Fruit fly (Drosophila melanogaster) whole organism, prepupa: Measurements from ENCODE around the gene upSET.

Experiments
- Blimp-1 ChIP-seq: fragments of 200-800 bp; sonication (Bioruptor generic); optimal IDR thresholded peaks from 3 replicates; lab custom pipeline; 2017; ENCODE audit warnings: missing biosample characterization, missing genetic modification characterization, mild to moderate bottlenecking, moderate library complexity, missing genetic modification reagents
- CG10669 ChIP-seq: fragments of 200-800 bp; sonication (Bioruptor generic); optimal IDR thresholded peaks from 3 replicates; lab custom pipeline; 2018; ENCODE audit warnings: missing biosample characterization, mild to moderate bottlenecking, missing genetic modification characterization, moderate library complexity
- CG11294 ChIP-seq: fragments of 200-800 bp; sonication (Bioruptor generic); IDR thresholded peaks from 2 replicates; pipeline ENCODE4 v1.3.6; 2022; ENCODE audit warnings: missing biosample characterization, missing genetic modification characterization
- CG11762 ChIP-seq: fragments of 200-800 bp; sonication (Bioruptor generic); optimal IDR thresholded peaks from 3 replicates; lab custom pipeline; 2016; ENCODE audit warnings: missing biosample characterization, missing genetic modification characterization; ENCODE audit not compliant: insufficient read depth
- CG1621 ChIP-seq: fragments of 200-800 bp; sonication (Bioruptor generic); optimal IDR thresholded peaks from 3 replicates; lab custom pipeline; 2018; ENCODE audit warnings: missing biosample characterization, mild to moderate bottlenecking, missing genetic modification characterization
- CG16779 ChIP-seq: fragments of 200-800 bp; sonication (Bioruptor generic); optimal IDR thresholded peaks from 3 replicates; lab custom pipeline; 2017; ENCODE audit warnings: missing biosample characterization, mild to moderate bottlenecking, missing genetic modification characterization
- CG32006 ChIP-seq: fragments of 200-800 bp; sonication (Bioruptor generic); optimal IDR thresholded peaks from 3 replicates; lab custom pipeline; 2017; ENCODE audit warnings: missing biosample characterization, mild to moderate bottlenecking, missing genetic modification characterization
- CG34406 ChIP-seq: fragments of 200-800 bp; sonication (Bioruptor generic); optimal IDR thresholded peaks from 3 replicates; lab custom pipeline; 2016; ENCODE audit warnings: missing biosample characterization, missing genetic modification characterization
- CG3919 ChIP-seq: fragments of 200-800 bp; sonication (Bioruptor generic); optimal IDR thresholded peaks from 3 replicates; lab custom pipeline; 2016; ENCODE audit warnings: missing biosample characterization, missing genetic modification characterization
- CG4318 ChIP-seq: fragments of 200-800 bp; sonication (Bioruptor generic); optimal IDR thresholded peaks from 3 replicates; lab custom pipeline; 2017; ENCODE audit warnings: missing biosample characterization, mild to moderate bottlenecking, missing genetic modification characterization
- CG6163 ChIP-seq: fragments of 200-800 bp; sonication (Bioruptor generic); IDR thresholded peaks from 3 replicates; pipeline ENCODE4 v1.3.6; 2022; ENCODE audit warnings: missing biosample characterization, missing genetic modification characterization
- CG6276 ChIP-seq: fragments of 200-800 bp; sonication (Bioruptor generic); optimal IDR thresholded peaks from 2 replicates; lab custom pipeline; 2017; ENCODE audit warnings: missing biosample characterization, mild to moderate bottlenecking, missing genetic modification characterization
- CG6792 ChIP-seq: fragments of 200-800 bp; sonication (Bioruptor generic); optimal IDR thresholded peaks from 3 replicates; lab custom pipeline; 2016; ENCODE audit warnings: missing biosample characterization, missing genetic modification characterization
- CG6854 ChIP-seq: fragments of 200-800 bp; sonication (Bioruptor generic); optimal IDR thresholded peaks from 2 replicates; lab custom pipeline; 2017; ENCODE audit warnings: missing biosample characterization, mild to moderate bottlenecking, missing genetic modification characterization
- CG7368 ChIP-seq: fragments of 200-800 bp; sonication (Bioruptor generic); optimal IDR thresholded peaks from 3 replicates; lab custom pipeline; 2016; ENCODE audit warnings: missing biosample characterization, missing genetic modification characterization
- CG8119 ChIP-seq: fragments of 200-800 bp; sonication (Bioruptor generic); IDR thresholded peaks from 3 replicates; pipeline ENCODE4 v1.3.6; 2022; ENCODE audit warnings: missing biosample characterization, missing genetic modification characterization
- CG8319 ChIP-seq: fragments of 200-800 bp; sonication (Bioruptor generic); optimal IDR thresholded peaks from 3 replicates; lab custom pipeline; 2016; ENCODE audit warnings: missing biosample characterization, missing genetic modification characterization
- CG8632 ChIP-seq: fragments of 200-800 bp; sonication (Bioruptor generic); optimal IDR thresholded peaks from 3 replicates; lab custom pipeline; 2016; ENCODE audit warnings: missing biosample characterization, missing genetic modification characterization
- CG9139 ChIP-seq: fragments of 200-800 bp; sonication (Bioruptor generic); optimal IDR thresholded peaks from 3 replicates; lab custom pipeline; 2017; ENCODE audit warnings: missing biosample characterization, mild to moderate bottlenecking, missing genetic modification characterization
- Eip75B ChIP-seq: fragments of 200-800 bp; sonication (Bioruptor generic); optimal IDR thresholded peaks from 3 replicates; lab custom pipeline; 2016; ENCODE audit warnings: missing biosample characterization, missing genetic modification characterization
- Eip78C ChIP-seq: fragments of 200-800 bp; sonication (Bioruptor generic); peaks from one replicate; lab custom pipeline; 2016; ENCODE audit warnings: missing biosample characterization, missing genetic modification characterization
- Eip93F ChIP-seq: fragments of 200-800 bp; sonication (Bioruptor generic); optimal IDR thresholded peaks from 2 replicates; lab custom pipeline; 2016; ENCODE audit warnings: missing biosample characterization, mild to moderate bottlenecking, missing genetic modification characterization
- Ets21C ChIP-seq: fragments of 200-800 bp; sonication (Bioruptor generic); optimal IDR thresholded peaks from 3 replicates; lab custom pipeline; 2016; ENCODE audit warnings: missing biosample characterization, missing genetic modification characterization
- Ets96B ChIP-seq: fragments of 200-800 bp; optimal IDR thresholded peaks from 2 replicates; lab custom pipeline; 2019; ENCODE audit warnings: missing biosample characterization, mild to moderate bottlenecking, missing genetic modification characterization, moderate library complexity
- Hr38 ChIP-seq: sonication (Bioruptor generic); optimal IDR thresholded peaks from 2 replicates; lab custom pipeline; 2016; ENCODE audit warnings: missing biosample characterization, missing genetic modification characterization
- Hr4 ChIP-seq: fragments of 200-800 bp; sonication (Bioruptor generic); optimal IDR thresholded peaks from 3 replicates; lab custom pipeline; 2016; ENCODE audit warnings: missing biosample characterization, missing genetic modification characterization
- Met ChIP-seq: fragments of 200-800 bp; sonication (Bioruptor generic); optimal IDR thresholded peaks from 3 replicates; lab custom pipeline; 2016; ENCODE audit warnings: missing biosample characterization, missing genetic modification characterization
- OdsH ChIP-seq: fragments of 200-800 bp; sonication (Bioruptor generic); optimal IDR thresholded peaks from 3 replicates; lab custom pipeline; 2016; ENCODE audit warnings: missing biosample characterization, missing genetic modification characterization
- Smox ChIP-seq: fragments of 200-800 bp; sonication (Bioruptor generic); optimal IDR thresholded peaks from 3 replicates; lab custom pipeline; 2016; ENCODE audit warnings: missing biosample characterization, missing genetic modification characterization
- Sox102F ChIP-seq: fragments of 200-800 bp; sonication (Bioruptor generic); optimal IDR thresholded peaks from 2 replicates; lab custom pipeline; 2016; ENCODE audit warnings: missing biosample characterization, mild to moderate bottlenecking, missing genetic modification characterization
- Sox14 ChIP-seq: fragments of 200-800 bp; sonication (Bioruptor generic); optimal IDR thresholded peaks from 3 replicates; lab custom pipeline; 2016; ENCODE audit warnings: missing biosample characterization, missing genetic modification characterization
- Sox15 ChIP-seq: fragments of 200-800 bp; sonication (Bioruptor generic); optimal IDR thresholded peaks from 3 replicates; lab custom pipeline; 2016; ENCODE audit warnings: missing biosample characterization, missing genetic modification characterization
- acj6 ChIP-seq: fragments of 200-800 bp; sonication (Bioruptor generic); optimal IDR thresholded peaks from 3 replicates; lab custom pipeline; 2016; ENCODE audit warnings: missing biosample characterization, missing genetic modification characterization
- dac ChIP-seq: fragments of 200-800 bp; sonication (Bioruptor generic); optimal IDR thresholded peaks from 2 replicates; lab custom pipeline; 2017; ENCODE audit warnings: missing biosample characterization, mild to moderate bottlenecking, missing genetic modification characterization
- dsx ChIP-seq: fragments of 200-800 bp; optimal IDR thresholded peaks from 3 replicates; lab custom pipeline; 2019; ENCODE audit warnings: missing biosample characterization, mild to moderate bottlenecking, missing genetic modification characterization, moderate library complexity; ENCODE audit not compliant: poor library complexity, severe bottlenecking
- eg ChIP-seq: fragments of 200-800 bp; sonication (Bioruptor generic); IDR thresholded peaks from 3 replicates; pipeline ENCODE4 v1.3.6; 2022; ENCODE audit warnings: missing biosample characterization, missing genetic modification characterization
- esn ChIP-seq: fragments of 200-800 bp; sonication (Bioruptor generic); optimal IDR thresholded peaks from 2 replicates; lab custom pipeline; 2016; ENCODE audit warnings: missing biosample characterization, mild to moderate bottlenecking, missing genetic modification characterization, moderate library complexity
- fd59A ChIP-seq: fragments of 200-800 bp; sonication (Bioruptor generic); optimal IDR thresholded peaks from 2 replicates; lab custom pipeline; 2017; ENCODE audit warnings: missing biosample characterization, mild to moderate bottlenecking, missing genetic modification characterization, missing genetic modification reagents
- fd85E ChIP-seq: fragments of 200-800 bp; sonication (Bioruptor generic); optimal IDR thresholded peaks from 3 replicates; lab custom pipeline; 2016; ENCODE audit warnings: missing biosample characterization, missing genetic modification characterization
- lz ChIP-seq: fragments of 200-800 bp; sonication (Bioruptor generic); optimal IDR thresholded peaks from 3 replicates; lab custom pipeline; 2016; ENCODE audit warnings: missing biosample characterization, missing genetic modification characterization
- pdm3 ChIP-seq: fragments of 200-800 bp; sonication (Bioruptor generic); optimal IDR thresholded peaks from 3 replicates; lab custom pipeline; 2016; ENCODE audit warnings: missing biosample characterization, missing genetic modification characterization
- salr ChIP-seq, 2 experiments: fragments of 200-800 bp; sonication (Bioruptor generic); optimal IDR thresholded peaks; 3 replicates each; lab custom pipeline; 2016 to 2018; ENCODE audit warnings: missing biosample characterization in 2 of 2, missing genetic modification characterization in 2 of 2, mild to moderate bottlenecking in 1 of 2
- spab ChIP-seq: fragments of 200-800 bp; sonication (Bioruptor generic); optimal IDR thresholded peaks from 2 replicates; lab custom pipeline; 2017; ENCODE audit warnings: missing biosample characterization, mild to moderate bottlenecking, missing genetic modification characterization, missing genetic modification reagents
- ss ChIP-seq, 2 experiments: fragments of 200-800 bp; sonication (Bioruptor generic); optimal IDR thresholded peaks; 2 replicates in 1 of 2; 3 replicates in 1 of 2; lab custom pipeline; 2017 to 2018; ENCODE audit warnings: mild to moderate bottlenecking in 2 of 2, missing biosample characterization in 2 of 2, missing genetic modification characterization in 2 of 2, moderate library complexity in 1 of 2
- svp ChIP-seq: fragments of 200-800 bp; sonication (Bioruptor generic); peaks from one replicate; lab custom pipeline; 2016; ENCODE audit warnings: missing biosample characterization, missing genetic modification characterization
- topi ChIP-seq: fragments of 200-800 bp; sonication (Bioruptor generic); optimal IDR thresholded peaks from 3 replicates; lab custom pipeline; 2016; ENCODE audit warnings: missing biosample characterization, missing genetic modification characterization
- vri ChIP-seq: fragments of 200-800 bp; sonication (Bioruptor generic); optimal IDR thresholded peaks from 3 replicates; lab custom pipeline; 2016; ENCODE audit warnings: missing biosample characterization, mild to moderate bottlenecking, missing genetic modification characterization

upSET gene

DNA sequence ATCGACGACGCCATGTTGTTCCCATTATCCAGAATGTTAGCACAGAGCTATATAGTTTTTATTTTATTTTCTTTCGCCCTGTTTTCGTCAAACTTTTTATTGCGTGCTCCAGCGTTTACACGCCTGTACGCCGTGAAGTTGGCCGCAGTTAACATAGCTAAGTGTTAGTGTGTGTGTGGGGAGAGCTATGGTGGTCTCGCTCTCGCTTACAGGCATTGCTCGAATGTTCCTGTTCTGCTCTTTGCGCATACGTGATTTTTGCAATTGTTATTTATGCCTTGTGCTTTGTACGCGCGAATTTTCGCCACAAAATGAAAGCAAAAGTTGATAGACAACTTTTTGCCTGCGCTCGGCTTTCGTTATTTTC is 2.1 kb downstream of the upSET start (continued):
- no peak for TF ChIP-seq fd59A (GFP tag; lab: Kevin White, UChicago)
- TF ChIP-seq CG3919: no peak
- no peak for TF ChIP-seq Smox (GFP tag; lab: Kevin White, UChicago)
- no peak for TF ChIP-seq acj6 (GFP tag; lab: Kevin White, UChicago)
- peak; percentile 13 for TF ChIP-seq dsx (GFP tag; lab: Kevin White, UChicago)
- TF ChIP-seq lz (GFP tag; lab: Kevin White, UChicago): no peak
- no peak for TF ChIP-seq CG6792 (GFP tag; lab: Kevin White, UChicago)
- no peak for TF ChIP-seq Ets96B (tag; lab: Kevin White, UChicago)
- peak; percentile 5 for TF ChIP-seq topi (GFP tag; lab: Kevin White, UChicago)
- no peak for TF ChIP-seq CG6276 (GFP tag; lab: Kevin White, UChicago)
- TF ChIP-seq salr (GFP tag; optimal IDR thresholded peaks at IDR 0.05; lab: Kevin White, UChicago): peak in 1 of 2 experiments; percentile 33
- peak; percentile 66 for TF ChIP-seq CG1621 (tag; lab: Kevin White, UChicago)
- TF ChIP-seq CG32006 (GFP tag; lab: Kevin White, UChicago): no peak
- TF ChIP-seq CG6854 (GFP tag; lab: Kevin White, UChicago): no peak
- peak; percentile 7 for TF ChIP-seq pdm3 (GFP tag; lab: Kevin White, UChicago)
- TF ChIP-seq OdsH (GFP tag; lab: Kevin White, UChicago): no peak

DNA sequence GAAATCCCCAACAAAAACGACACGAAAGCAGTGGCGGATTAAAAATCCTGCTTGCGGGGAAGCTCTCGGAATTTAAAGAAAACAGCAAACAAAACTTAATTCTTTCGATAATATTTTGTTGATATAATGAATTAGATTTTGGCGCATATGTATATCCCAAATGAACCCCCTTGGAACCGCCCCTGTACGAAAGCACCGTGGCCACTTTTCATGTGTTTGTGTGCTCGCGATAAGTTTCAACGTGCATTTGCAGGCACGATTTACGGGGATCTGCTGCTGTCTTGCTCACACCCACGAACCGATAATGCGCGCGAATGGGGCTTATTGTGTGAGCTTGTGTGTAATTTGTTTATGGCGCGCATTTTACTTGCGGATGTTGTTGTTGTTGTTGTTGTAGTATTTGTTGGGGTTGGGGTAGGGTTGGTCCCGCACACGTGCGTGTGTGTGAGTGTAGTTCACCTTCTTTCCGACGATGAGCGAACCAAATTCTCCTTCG is 3.1 kb downstream of the upSET start:
- TF ChIP-seq Met (GFP tag; lab: Kevin White, UChicago) (peak; percentile 98), OdsH (GFP tag; lab: Kevin White, UChicago) (peak; percentile 99), esn (GFP tag; lab: Kevin White, UChicago) (peak; percentile 99), CG6163 (GFP tag; lab: Robert Waterston, UW) (peak; percentile 99), Sox14 (GFP tag; lab: Kevin White, UChicago) (peak; percentile 99), CG16779 (peak; percentile 97), CG1621 (tag; lab: Kevin White, UChicago) (peak; percentile 96), Sox15 (GFP tag; lab: Kevin White, UChicago) (peak; percentile 98), CG11762 (peak; percentile 96), CG4318 (peak; percentile 98), Eip78C (peak; percentile 100), Hr4 (peak; percentile 99), dac (peak; percentile 99), pdm3 (GFP tag; lab: Kevin White, UChicago) (peak; percentile 99), topi (GFP tag; lab: Kevin White, UChicago) (peak; percentile 98), Eip75B (peak; percentile 99), svp (peak; percentile 99), Smox (GFP tag; lab: Kevin White, UChicago) (peak; percentile 97), fd59A (GFP tag; lab: Kevin White, UChicago) (peak; percentile 97), CG6276 (GFP tag; lab: Kevin White, UChicago) (peak; percentile 98), CG11294 (GFP tag; lab: Robert Waterston, UW) (peak; percentile 98), CG8319 (peak; percentile 98), eg (GFP tag; lab: Robert Waterston, UW) (peak; percentile 99), Hr38 (peak; percentile 98), CG6854 (GFP tag; lab: Kevin White, UChicago) (peak; percentile 92), CG9139 (peak; percentile 90), Eip93F (GFP tag; lab: Kevin White, UChicago) (peak; percentile 94), CG10669 (GFP tag; lab: Kevin White, UChicago) (peak; percentile 98), fd85E (GFP tag; lab: Kevin White, UChicago) (peak; percentile 92), CG7368 (GFP tag; lab: Kevin White, UChicago) (peak; percentile 98), CG8632 (GFP tag; lab: Kevin White, UChicago) (peak; percentile 97), vri (GFP tag; lab: Kevin White, UChicago) (peak; percentile 97), lz (GFP tag; lab: Kevin White, UChicago) (peak; percentile 98), Blimp-1 (GFP tag; lab: Kevin White, UChicago) (peak; percentile 79), Ets21C (GFP tag; lab: Kevin White, UChicago) (peak; percentile 97), dsx (GFP tag; lab: Kevin White, UChicago) (peak; percentile 90), CG8119 (GFP tag; lab: Robert Waterston, UW) (peak; percentile 99), Sox102F (GFP tag; lab: Kevin White, UChicago) (peak; percentile 96), ss (GFP tag; optimal IDR thresholded peaks at IDR 0.05; lab: Kevin White, UChicago) (peak; percentile 92 to 96), spab (GFP tag; lab: Kevin White, UChicago) (peak; percentile 96), CG34406 (GFP tag; lab: Kevin White, UChicago) (peak; percentile 98)
